Fruit fly (Drosophila melanogaster): ENCODE data around the gene Vps15.

The Vps15 gene

DNA sequence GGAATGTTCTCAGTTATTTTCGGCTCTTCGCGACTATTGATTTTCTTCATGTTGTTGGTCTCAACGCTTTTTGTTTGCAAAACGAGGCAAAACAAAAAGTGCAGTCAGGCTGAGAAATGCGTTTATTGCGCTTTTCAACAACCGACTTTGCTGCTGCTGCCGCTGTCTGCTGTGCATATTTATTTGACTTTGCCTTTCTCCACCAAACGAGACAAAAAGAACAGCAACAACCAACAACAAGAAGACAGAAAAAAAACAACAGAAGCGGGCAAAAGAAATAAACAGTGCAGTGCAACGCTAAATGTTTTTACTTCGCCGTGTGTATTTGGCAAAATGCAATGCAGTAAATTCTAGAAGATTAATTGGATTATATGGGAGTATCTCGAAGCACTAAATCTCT, 23.3 kb downstream of the Vps15 start:
- TF ChIP-seq CTCF (optimal IDR thresholded peaks at IDR 0.05): no peak

DNA sequence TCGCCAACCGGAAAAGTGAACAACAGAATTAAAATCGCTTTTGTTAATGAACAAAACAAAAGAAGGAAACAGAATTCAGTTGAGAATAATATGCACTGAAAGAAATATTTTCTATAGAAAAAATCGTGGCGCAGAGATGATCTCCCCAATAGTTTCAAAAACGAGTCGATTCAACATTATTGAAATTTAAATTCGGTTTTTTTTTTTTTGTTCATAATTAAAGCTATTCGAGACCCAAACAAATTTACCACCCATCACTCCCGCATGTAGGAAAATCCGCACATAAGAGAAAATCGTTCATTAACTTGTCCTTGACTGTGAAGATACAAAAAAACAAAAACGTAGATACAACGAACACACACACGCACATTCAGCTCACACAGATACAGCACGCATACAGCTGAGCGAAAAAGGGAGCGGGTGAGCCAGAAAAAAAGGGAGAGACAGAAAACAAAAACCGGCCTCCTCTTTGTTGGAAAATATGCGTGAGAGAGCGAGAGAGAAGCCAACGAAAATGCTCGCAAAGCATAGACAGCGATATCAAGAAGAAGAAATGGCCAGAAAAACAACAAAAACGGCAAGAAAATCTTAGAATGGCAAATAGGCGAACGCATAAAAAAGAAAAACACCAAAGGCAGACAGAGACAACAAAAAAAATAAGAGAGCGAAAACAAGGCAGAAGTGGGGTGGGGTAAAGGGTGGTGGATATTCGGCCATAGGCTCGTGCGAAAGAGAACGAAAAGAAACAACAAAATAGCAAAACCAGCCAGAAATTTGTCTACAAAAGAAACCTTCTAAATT, 25.4 kb downstream of the Vps15 start:
- TF ChIP-seq CTCF (optimal IDR thresholded peaks at IDR 0.05) (no peak), CG8478 (optimal IDR thresholded peaks at IDR 0.05) (no peak)

DNA sequence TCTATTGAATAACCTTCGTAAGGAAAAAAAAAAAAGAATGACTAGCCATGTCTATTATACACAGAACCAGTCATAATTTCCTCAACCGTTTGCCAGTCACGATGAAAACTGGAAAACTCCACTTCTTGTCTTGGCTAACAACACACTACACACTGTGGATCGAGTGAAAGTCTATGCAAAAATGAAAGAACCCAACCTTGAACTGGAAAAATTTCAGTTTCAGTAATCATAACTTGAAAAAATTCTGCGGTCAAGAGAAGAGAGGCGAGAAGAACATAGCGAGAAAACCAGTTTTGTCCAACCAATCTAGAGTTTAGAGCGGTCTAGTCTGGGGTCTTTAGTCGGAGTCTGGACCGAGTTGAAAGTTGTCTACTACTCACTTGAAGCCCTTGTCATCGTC, 28.1 kb downstream of the Vps15 start:
- TF ChIP-seq CG8478 (optimal IDR thresholded peaks at IDR 0.05) (no peak), CTCF (optimal IDR thresholded peaks at IDR 0.05) (no peak)

DNA sequence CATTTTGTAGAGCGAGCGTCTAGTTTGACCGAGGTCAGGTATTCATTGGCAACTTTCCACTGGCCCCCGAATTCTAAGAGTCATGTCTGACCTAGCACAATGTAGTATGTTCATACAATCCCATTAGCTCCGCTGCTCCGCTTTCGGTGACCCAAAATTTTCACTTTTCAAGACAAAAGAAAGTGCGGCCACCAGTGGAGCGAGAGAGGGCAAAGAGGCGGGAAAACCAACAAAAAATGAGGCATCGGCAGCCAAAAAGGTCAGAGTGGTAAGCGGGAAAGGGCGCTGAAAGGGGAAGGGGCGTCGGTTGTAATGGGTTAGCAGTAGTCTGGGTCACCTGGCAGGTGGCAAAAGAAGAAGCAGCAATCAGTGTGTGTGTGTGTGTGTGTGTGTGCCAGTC, 30.1 kb downstream of the Vps15 start:
- TF ChIP-seq CTCF (optimal IDR thresholded peaks at IDR 0.05): no peak
- no peak for TF ChIP-seq CG8478 (optimal IDR thresholded peaks at IDR 0.05)

- TF ChIP-seq CG8478 (optimal IDR thresholded peaks at IDR 0.05) (no peak), CTCF (optimal IDR thresholded peaks at IDR 0.05) (peak in 1 of 2 experiments; percentile 64)
Observed at dm6 chr3R:9214235-9214634, 31.4 kb downstream of the Vps15 start.

DNA sequence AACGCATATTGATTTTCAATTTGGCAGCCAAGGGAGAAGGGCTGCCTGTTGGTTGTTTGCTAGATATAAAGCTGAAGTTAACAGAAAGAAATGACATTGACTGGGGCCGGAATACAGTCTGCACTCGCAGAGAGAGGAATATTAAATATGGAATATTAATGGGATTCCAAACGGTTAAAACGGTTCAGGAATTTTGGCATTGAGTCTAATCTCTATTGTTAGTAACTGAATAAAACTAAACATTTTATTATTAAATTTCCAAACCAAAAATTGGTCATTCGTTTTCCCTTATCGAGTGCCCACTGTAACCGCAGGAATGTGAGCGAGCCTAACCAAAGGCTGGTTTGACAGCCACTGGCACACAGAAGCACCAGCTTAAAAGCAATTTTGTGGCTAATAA, 32.6 kb downstream of the Vps15 start:
- no peak for TF ChIP-seq CG8478 (optimal IDR thresholded peaks at IDR 0.05)
- TF ChIP-seq CTCF (optimal IDR thresholded peaks at IDR 0.05): no peak

DNA sequence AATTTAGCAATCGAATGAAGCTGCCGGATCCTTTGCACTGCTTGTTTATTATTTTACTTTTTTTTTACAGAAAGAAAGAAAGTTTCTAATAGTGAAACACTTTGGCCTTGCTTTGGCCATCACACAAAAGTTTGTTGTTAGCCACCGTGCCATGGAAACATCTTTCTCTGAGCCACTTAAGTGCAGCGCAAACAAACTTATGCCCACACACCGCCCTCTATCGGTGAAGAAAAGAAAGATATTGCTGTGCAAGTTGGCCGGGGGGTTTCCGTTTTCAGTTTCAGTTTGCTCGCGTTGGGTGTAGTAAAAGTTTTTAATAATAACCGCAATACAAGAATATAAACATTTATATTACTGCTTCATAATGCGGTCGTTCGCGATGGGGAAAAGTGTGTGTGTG, 49.8 kb downstream of the Vps15 start:
- TF ChIP-seq CG8478 (optimal IDR thresholded peaks at IDR 0.05) (no peak), CTCF (optimal IDR thresholded peaks at IDR 0.05) (peak; percentile 59 to 61)
